Worm (Caenorhabditis elegans): ENCODE measurements around the gene ZK688.11.

The ZK688.11 gene

DNA sequence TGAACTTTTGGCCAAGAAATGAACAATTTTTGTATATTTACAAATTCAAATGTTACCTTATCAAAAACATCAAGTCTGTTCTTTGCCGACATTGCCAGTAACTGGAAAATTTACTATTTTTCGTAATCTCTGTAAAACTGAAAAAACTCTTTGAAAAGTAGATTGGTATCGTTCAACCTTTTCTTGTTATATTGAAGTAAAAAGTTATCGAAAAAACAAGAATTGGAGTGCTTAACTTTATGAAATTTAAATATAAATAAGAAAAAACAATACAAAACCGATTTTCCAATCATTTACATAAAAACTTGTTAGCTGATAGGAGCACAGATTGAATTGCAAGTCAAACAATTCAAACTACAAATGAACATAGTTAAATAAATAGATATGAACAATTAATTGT, at the start of gene ZK688.11:
TSS of gene ZK688.11 (minus strand) at position 101 of the 400 bp plus-strand sequence.
- TF ChIP-seq ztf-4 (tag; optimal IDR thresholded peaks at IDR 0.05) (no peak), nhr-71 (tag; optimal IDR thresholded peaks at IDR 0.05) (no peak), ztf-11 (tag; optimal IDR thresholded peaks at IDR 0.05) (no peak), nhr-12 (tag; optimal IDR thresholded peaks at IDR 0.05) (no peak), dsc-1 (tag; optimal IDR thresholded peaks at IDR 0.05) (no peak), pqm-1 (tag; optimal IDR thresholded peaks at IDR 0.05) (no peak), C04F5.9 (tag; optimal IDR thresholded peaks at IDR 0.05) (no peak), fos-1 (tag; optimal IDR thresholded peaks at IDR 0.05) (no peak)

DNA sequence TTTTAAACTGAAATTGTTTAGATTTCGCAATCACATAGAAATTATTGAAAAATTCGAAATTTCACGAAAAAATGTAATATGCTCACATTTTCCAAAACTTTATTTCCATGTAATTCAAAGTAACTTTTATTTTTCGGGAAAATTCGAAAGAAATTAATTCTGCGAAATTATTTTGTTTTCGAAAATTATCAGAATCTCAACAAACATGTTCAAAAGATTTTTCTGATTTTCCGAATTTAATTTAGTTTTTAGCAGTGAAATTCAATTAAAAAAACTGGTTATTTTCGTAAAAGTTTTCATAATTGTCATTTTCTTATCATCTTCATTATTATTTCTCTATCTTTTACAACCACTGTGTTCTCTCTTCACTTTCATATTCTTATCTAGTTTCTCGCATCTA, 48.5 kb upstream of the ZK688.11 start, which contains the start of gene ran-2:
TSS of gene ran-2 (plus strand) at position 301 of the 400 bp plus-strand sequence.
- TF ChIP-seq elt-2 (tag; optimal IDR thresholded peaks at IDR 0.05): no peak
- peak in 1 of 2 experiments; percentile 11 for TF ChIP-seq lin-35 (GFP tag; optimal IDR thresholded peaks at IDR 0.05)
- no peak for TF ChIP-seq hlh-4 (tag; optimal IDR thresholded peaks at IDR 0.05)
- TF ChIP-seq mep-1 (tag; optimal IDR thresholded peaks at IDR 0.05): no peak
- no peak for TF ChIP-seq nhr-71 (tag; optimal IDR thresholded peaks at IDR 0.05)

DNA sequence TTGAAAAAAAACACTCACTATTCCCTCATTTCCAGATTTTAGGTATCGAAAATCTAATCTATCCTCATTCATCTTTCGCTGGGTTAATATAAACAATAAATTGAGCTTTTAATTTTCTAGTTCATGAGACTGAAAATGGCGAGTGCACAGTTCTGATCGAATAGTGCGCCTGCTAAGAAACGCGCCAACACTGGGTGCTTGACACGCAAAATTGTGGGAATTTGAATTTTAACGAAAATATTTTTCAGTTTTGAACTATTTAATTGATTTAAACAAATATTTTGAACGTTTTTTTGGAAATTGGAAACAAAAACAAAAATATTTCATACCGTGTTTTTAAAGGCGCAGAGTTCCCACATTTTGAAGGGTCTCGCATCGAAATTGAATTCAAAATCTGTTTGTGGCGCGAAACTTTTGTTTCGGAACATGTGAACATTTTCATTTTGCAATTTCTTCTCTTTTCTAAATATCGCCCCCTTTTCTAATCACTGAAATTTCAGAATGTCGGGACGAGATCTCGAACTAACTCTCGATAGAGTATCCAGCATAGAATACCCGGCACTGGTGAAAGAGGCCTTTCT, 43.9 kb upstream of the ZK688.11 start, which contains the start of the genes C29E4.13 and npp-15:
TSS of gene C29E4.13 (minus strand) at position 169 of the 581 bp plus-strand sequence.
TSS of gene npp-15 (plus strand) at position 495 of the 581 bp plus-strand sequence.
- TF ChIP-seq rnt-1 (tag; optimal IDR thresholded peaks at IDR 0.05) (peak; percentile 64), mep-1 (tag; optimal IDR thresholded peaks at IDR 0.05) (peak; percentile 70), zip-4 (GFP tag; optimal IDR thresholded peaks at IDR 0.05) (no peak), mdl-1 (tag; optimal IDR thresholded peaks at IDR 0.05) (peak in 1 of 2 experiments; percentile 17), dpl-1 (GFP tag; optimal IDR thresholded peaks at IDR 0.05) (peak; percentile 56 to 87 (median 83)), F16B12.6 (tag; optimal IDR thresholded peaks at IDR 0.05) (peak; percentile 44), egl-27 (tag; optimal IDR thresholded peaks at IDR 0.05) (no peak), nhr-71 (tag; optimal IDR thresholded peaks at IDR 0.05) (peak; percentile 53), unc-62 (GFP tag; optimal IDR thresholded peaks at IDR 0.05) (no peak), nhr-90 (tag; optimal IDR thresholded peaks at IDR 0.05; ENCODE audit: poor library complexity) (peak; percentile 27), ceh-82 (tag; optimal IDR thresholded peaks at IDR 0.05) (peak in 1 of 3 experiments; percentile 35), mef-2 (tag; optimal IDR thresholded peaks at IDR 0.05) (no peak), lin-39 (tag; optimal IDR thresholded peaks at IDR 0.05) (peak; percentile 29), lin-15B (tag; optimal IDR thresholded peaks at IDR 0.05) (peak; percentile 18), C16A3.4 (tag; optimal IDR thresholded peaks at IDR 0.05) (peak; percentile 55), unc-86 (tag; optimal IDR thresholded peaks at IDR 0.05) (peak; percentile 15), swsn-7 (tag; optimal IDR thresholded peaks at IDR 0.05) (peak; percentile 34), fos-1 (tag; optimal IDR thresholded peaks at IDR 0.05) (no peak), snu-23 (GFP tag; optimal IDR thresholded peaks at IDR 0.05) (peak; percentile 63), skn-1 (tag; optimal IDR thresholded peaks at IDR 0.05) (peak; percentile 24), efl-1 (optimal IDR thresholded peaks at IDR 0.05) (peak; percentile 64 to 81), efl-1 (GFP tag; optimal IDR thresholded peaks at IDR 0.05 in 1 of 2) (peak; percentile 83 to 98), lin-35 (GFP tag; optimal IDR thresholded peaks at IDR 0.05) (peak; percentile 74 to 87), lin-13 (GFP tag; optimal IDR thresholded peaks at IDR 0.05) (no peak), xbp-1 (tag; optimal IDR thresholded peaks at IDR 0.05) (peak; percentile 39), fkh-4 (tag; optimal IDR thresholded peaks at IDR 0.05; ENCODE audit: borderline replicate concordance) (no peak), lsy-2 (tag; optimal IDR thresholded peaks at IDR 0.05) (peak; percentile 64 to 74), C34B4.2 (tag; optimal IDR thresholded peaks at IDR 0.05) (no peak), blmp-1 (tag; optimal IDR thresholded peaks at IDR 0.05) (peak; percentile 33), nhr-20 (tag; optimal IDR thresholded peaks at IDR 0.05) (peak; percentile 51)
